Fruit fly (Drosophila melanogaster) whole organism, prepupa: ENCODE data around the gene CG42245.

Experiments
- Blimp-1 ChIP-seq: fragments of 200-800 bp; sonication (Bioruptor generic); optimal IDR thresholded peaks from 3 replicates; lab custom pipeline; 2017; ENCODE audit warnings: missing biosample characterization, missing genetic modification characterization, mild to moderate bottlenecking, moderate library complexity, missing genetic modification reagents
- CG10631 ChIP-seq: fragments of 200-800 bp; sonication (Bioruptor generic); optimal IDR thresholded peaks from 2 replicates; lab custom pipeline; 2016; ENCODE audit warnings: missing biosample characterization, missing genetic modification characterization
- CG11294 ChIP-seq: fragments of 200-800 bp; sonication (Bioruptor generic); IDR thresholded peaks from 2 replicates; pipeline ENCODE4 v1.3.6; 2022; ENCODE audit warnings: missing biosample characterization, missing genetic modification characterization
- CG11762 ChIP-seq: fragments of 200-800 bp; sonication (Bioruptor generic); optimal IDR thresholded peaks from 3 replicates; lab custom pipeline; 2016; ENCODE audit warnings: missing biosample characterization, missing genetic modification characterization; ENCODE audit not compliant: insufficient read depth
- CG11902 ChIP-seq: fragments of 200-800 bp; sonication (Bioruptor generic); optimal IDR thresholded peaks from 3 replicates; lab custom pipeline; 2016; ENCODE audit warnings: missing biosample characterization, missing genetic modification characterization
- CG15336 ChIP-seq: fragments of 200-800 bp; sonication (Bioruptor generic); IDR thresholded peaks from 2 replicates; pipeline ENCODE4 v1.3.6; 2022; ENCODE audit warnings: missing biosample characterization, missing genetic modification characterization
- CG16779 ChIP-seq: fragments of 200-800 bp; sonication (Bioruptor generic); optimal IDR thresholded peaks from 3 replicates; lab custom pipeline; 2017; ENCODE audit warnings: missing biosample characterization, mild to moderate bottlenecking, missing genetic modification characterization
- CG3032 ChIP-seq: fragments of 200-800 bp; optimal IDR thresholded peaks from 2 replicates; lab custom pipeline; 2019; ENCODE audit warnings: missing biosample characterization, mild to moderate bottlenecking, missing genetic modification characterization, moderate library complexity
- CG31627 ChIP-seq: fragments of 200-800 bp; sonication (Bioruptor generic); optimal IDR thresholded peaks from 3 replicates; lab custom pipeline; 2016; ENCODE audit warnings: missing biosample characterization, missing genetic modification characterization
- CG34406 ChIP-seq: fragments of 200-800 bp; sonication (Bioruptor generic); optimal IDR thresholded peaks from 3 replicates; lab custom pipeline; 2016; ENCODE audit warnings: missing biosample characterization, missing genetic modification characterization
- CG3919 ChIP-seq: fragments of 200-800 bp; sonication (Bioruptor generic); optimal IDR thresholded peaks from 3 replicates; lab custom pipeline; 2016; ENCODE audit warnings: missing biosample characterization, missing genetic modification characterization
- CG6163 ChIP-seq: fragments of 200-800 bp; sonication (Bioruptor generic); IDR thresholded peaks from 3 replicates; pipeline ENCODE4 v1.3.6; 2022; ENCODE audit warnings: missing biosample characterization, missing genetic modification characterization
- CG6276 ChIP-seq: fragments of 200-800 bp; sonication (Bioruptor generic); optimal IDR thresholded peaks from 2 replicates; lab custom pipeline; 2017; ENCODE audit warnings: missing biosample characterization, mild to moderate bottlenecking, missing genetic modification characterization
- CG6792 ChIP-seq: fragments of 200-800 bp; sonication (Bioruptor generic); optimal IDR thresholded peaks from 3 replicates; lab custom pipeline; 2016; ENCODE audit warnings: missing biosample characterization, missing genetic modification characterization
- CG6808 ChIP-seq: fragments of 200-800 bp; sonication (Bioruptor generic); optimal IDR thresholded peaks from 3 replicates; lab custom pipeline; 2017; ENCODE audit warnings: missing biosample characterization, missing genetic modification characterization, mild to moderate bottlenecking, moderate library complexity, missing genetic modification reagents
- CG6854 ChIP-seq: fragments of 200-800 bp; sonication (Bioruptor generic); optimal IDR thresholded peaks from 2 replicates; lab custom pipeline; 2017; ENCODE audit warnings: missing biosample characterization, mild to moderate bottlenecking, missing genetic modification characterization
- CG7368 ChIP-seq: fragments of 200-800 bp; sonication (Bioruptor generic); optimal IDR thresholded peaks from 3 replicates; lab custom pipeline; 2016; ENCODE audit warnings: missing biosample characterization, missing genetic modification characterization
- CG8119 ChIP-seq: fragments of 200-800 bp; sonication (Bioruptor generic); IDR thresholded peaks from 3 replicates; pipeline ENCODE4 v1.3.6; 2022; ENCODE audit warnings: missing biosample characterization, missing genetic modification characterization
- CG8319 ChIP-seq: fragments of 200-800 bp; sonication (Bioruptor generic); optimal IDR thresholded peaks from 3 replicates; lab custom pipeline; 2016; ENCODE audit warnings: missing biosample characterization, missing genetic modification characterization
- CG8632 ChIP-seq: fragments of 200-800 bp; sonication (Bioruptor generic); optimal IDR thresholded peaks from 3 replicates; lab custom pipeline; 2016; ENCODE audit warnings: missing biosample characterization, missing genetic modification characterization
- CG9139 ChIP-seq: fragments of 200-800 bp; sonication (Bioruptor generic); optimal IDR thresholded peaks from 3 replicates; lab custom pipeline; 2017; ENCODE audit warnings: missing biosample characterization, mild to moderate bottlenecking, missing genetic modification characterization
- Eip75B ChIP-seq: fragments of 200-800 bp; sonication (Bioruptor generic); optimal IDR thresholded peaks from 3 replicates; lab custom pipeline; 2016; ENCODE audit warnings: missing biosample characterization, missing genetic modification characterization
- Ets21C ChIP-seq: fragments of 200-800 bp; sonication (Bioruptor generic); optimal IDR thresholded peaks from 3 replicates; lab custom pipeline; 2016; ENCODE audit warnings: missing biosample characterization, missing genetic modification characterization
- Ets96B ChIP-seq: fragments of 200-800 bp; optimal IDR thresholded peaks from 2 replicates; lab custom pipeline; 2019; ENCODE audit warnings: missing biosample characterization, mild to moderate bottlenecking, missing genetic modification characterization, moderate library complexity
- Gug ChIP-seq: fragments of 200-800 bp; sonication (Bioruptor generic); IDR thresholded peaks from 2 replicates; pipeline ENCODE4 v1.3.6; 2022; ENCODE audit warnings: missing biosample characterization, missing genetic modification characterization
- Hr38 ChIP-seq: sonication (Bioruptor generic); optimal IDR thresholded peaks from 2 replicates; lab custom pipeline; 2016; ENCODE audit warnings: missing biosample characterization, missing genetic modification characterization
- Hr39 ChIP-seq: fragments of 200-800 bp; sonication (Bioruptor generic); optimal IDR thresholded peaks from 2 replicates; lab custom pipeline; 2016; ENCODE audit warnings: missing biosample characterization, missing genetic modification characterization
- Lpt ChIP-seq: fragments of 200-800 bp; sonication (Bioruptor generic); optimal IDR thresholded peaks from 3 replicates; lab custom pipeline; 2016; ENCODE audit warnings: missing biosample characterization, missing genetic modification characterization
- Met ChIP-seq: fragments of 200-800 bp; sonication (Bioruptor generic); optimal IDR thresholded peaks from 3 replicates; lab custom pipeline; 2016; ENCODE audit warnings: missing biosample characterization, missing genetic modification characterization
- OdsH ChIP-seq: fragments of 200-800 bp; sonication (Bioruptor generic); optimal IDR thresholded peaks from 3 replicates; lab custom pipeline; 2016; ENCODE audit warnings: missing biosample characterization, missing genetic modification characterization
- Smox ChIP-seq: fragments of 200-800 bp; sonication (Bioruptor generic); optimal IDR thresholded peaks from 3 replicates; lab custom pipeline; 2016; ENCODE audit warnings: missing biosample characterization, missing genetic modification characterization
- Sox102F ChIP-seq: fragments of 200-800 bp; sonication (Bioruptor generic); optimal IDR thresholded peaks from 2 replicates; lab custom pipeline; 2016; ENCODE audit warnings: missing biosample characterization, mild to moderate bottlenecking, missing genetic modification characterization
- Sox15 ChIP-seq: fragments of 200-800 bp; sonication (Bioruptor generic); optimal IDR thresholded peaks from 3 replicates; lab custom pipeline; 2016; ENCODE audit warnings: missing biosample characterization, missing genetic modification characterization
- achi ChIP-seq: fragments of 200-800 bp; sonication (Bioruptor generic); optimal IDR thresholded peaks from 3 replicates; lab custom pipeline; 2016; ENCODE audit warnings: missing biosample characterization, missing genetic modification characterization
- acj6 ChIP-seq: fragments of 200-800 bp; sonication (Bioruptor generic); optimal IDR thresholded peaks from 3 replicates; lab custom pipeline; 2016; ENCODE audit warnings: missing biosample characterization, missing genetic modification characterization
- cyc ChIP-seq: fragments of 200-800 bp; sonication (Bioruptor generic); optimal IDR thresholded peaks from 3 replicates; lab custom pipeline; 2016; ENCODE audit warnings: missing biosample characterization, missing genetic modification characterization
- dac ChIP-seq: fragments of 200-800 bp; sonication (Bioruptor generic); optimal IDR thresholded peaks from 2 replicates; lab custom pipeline; 2017; ENCODE audit warnings: missing biosample characterization, mild to moderate bottlenecking, missing genetic modification characterization
- eg ChIP-seq: fragments of 200-800 bp; sonication (Bioruptor generic); IDR thresholded peaks from 3 replicates; pipeline ENCODE4 v1.3.6; 2022; ENCODE audit warnings: missing biosample characterization, missing genetic modification characterization
- fd59A ChIP-seq: fragments of 200-800 bp; sonication (Bioruptor generic); optimal IDR thresholded peaks from 2 replicates; lab custom pipeline; 2017; ENCODE audit warnings: missing biosample characterization, mild to moderate bottlenecking, missing genetic modification characterization, missing genetic modification reagents
- fd85E ChIP-seq: fragments of 200-800 bp; sonication (Bioruptor generic); optimal IDR thresholded peaks from 3 replicates; lab custom pipeline; 2016; ENCODE audit warnings: missing biosample characterization, missing genetic modification characterization
- fkh ChIP-seq: fragments of 200-800 bp; sonication (Bioruptor generic); optimal IDR thresholded peaks from 3 replicates; lab custom pipeline; 2017; ENCODE audit warnings: missing biosample characterization, mild to moderate bottlenecking, missing genetic modification characterization, moderate library complexity
- net ChIP-seq: fragments of 200-800 bp; sonication (Bioruptor generic); optimal IDR thresholded peaks from 3 replicates; lab custom pipeline; 2016; ENCODE audit warnings: missing biosample characterization, missing genetic modification characterization
- pdm3 ChIP-seq: fragments of 200-800 bp; sonication (Bioruptor generic); optimal IDR thresholded peaks from 3 replicates; lab custom pipeline; 2016; ENCODE audit warnings: missing biosample characterization, missing genetic modification characterization
- salr ChIP-seq, 2 experiments: fragments of 200-800 bp; sonication (Bioruptor generic); optimal IDR thresholded peaks; 3 replicates each; lab custom pipeline; 2016 to 2018; ENCODE audit warnings: missing biosample characterization in 2 of 2, missing genetic modification characterization in 2 of 2, mild to moderate bottlenecking in 1 of 2
- ss ChIP-seq, 2 experiments: fragments of 200-800 bp; sonication (Bioruptor generic); optimal IDR thresholded peaks; 2 replicates in 1 of 2; 3 replicates in 1 of 2; lab custom pipeline; 2017 to 2018; ENCODE audit warnings: mild to moderate bottlenecking in 2 of 2, missing biosample characterization in 2 of 2, missing genetic modification characterization in 2 of 2, moderate library complexity in 1 of 2
- svp ChIP-seq: fragments of 200-800 bp; sonication (Bioruptor generic); peaks from one replicate; lab custom pipeline; 2016; ENCODE audit warnings: missing biosample characterization, missing genetic modification characterization
- vri ChIP-seq: fragments of 200-800 bp; sonication (Bioruptor generic); optimal IDR thresholded peaks from 3 replicates; lab custom pipeline; 2016; ENCODE audit warnings: missing biosample characterization, mild to moderate bottlenecking, missing genetic modification characterization

CG42245 gene

DNA sequence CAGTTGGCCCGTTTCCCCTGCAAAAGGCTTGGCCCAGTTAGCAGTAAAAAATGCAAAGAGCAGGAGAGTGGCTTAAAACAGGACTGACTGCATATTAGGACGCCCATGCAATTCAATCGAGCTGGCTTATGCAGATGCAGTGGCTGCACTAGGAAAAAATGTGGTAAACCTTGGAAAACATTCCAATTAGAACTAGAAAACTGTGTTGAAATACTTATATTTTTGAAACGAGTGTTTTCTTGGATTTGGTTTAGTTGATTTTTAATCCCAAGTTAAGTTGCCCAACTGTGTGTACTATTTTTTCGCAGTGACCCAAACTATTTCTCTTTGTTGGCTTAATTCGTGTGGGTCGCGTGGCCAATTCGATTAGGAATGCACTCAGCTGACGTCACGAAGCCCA lies 49.2 kb upstream of the CG42245 start (continued):
- TF ChIP-seq Met (GFP tag; lab: Kevin White, UChicago) (no peak), Sox102F (GFP tag; lab: Kevin White, UChicago) (no peak), CG3919 (GFP tag; lab: Kevin White, UChicago) (peak; percentile 67), CG6808 (GFP tag; lab: Kevin White, UChicago) (no peak), dac (GFP tag; lab: Kevin White, UChicago) (peak; percentile 41), CG6163 (GFP tag; lab: Robert Waterston, UW) (peak; percentile 82), CG10631 (GFP tag; lab: Kevin White, UChicago) (no peak)

DNA sequence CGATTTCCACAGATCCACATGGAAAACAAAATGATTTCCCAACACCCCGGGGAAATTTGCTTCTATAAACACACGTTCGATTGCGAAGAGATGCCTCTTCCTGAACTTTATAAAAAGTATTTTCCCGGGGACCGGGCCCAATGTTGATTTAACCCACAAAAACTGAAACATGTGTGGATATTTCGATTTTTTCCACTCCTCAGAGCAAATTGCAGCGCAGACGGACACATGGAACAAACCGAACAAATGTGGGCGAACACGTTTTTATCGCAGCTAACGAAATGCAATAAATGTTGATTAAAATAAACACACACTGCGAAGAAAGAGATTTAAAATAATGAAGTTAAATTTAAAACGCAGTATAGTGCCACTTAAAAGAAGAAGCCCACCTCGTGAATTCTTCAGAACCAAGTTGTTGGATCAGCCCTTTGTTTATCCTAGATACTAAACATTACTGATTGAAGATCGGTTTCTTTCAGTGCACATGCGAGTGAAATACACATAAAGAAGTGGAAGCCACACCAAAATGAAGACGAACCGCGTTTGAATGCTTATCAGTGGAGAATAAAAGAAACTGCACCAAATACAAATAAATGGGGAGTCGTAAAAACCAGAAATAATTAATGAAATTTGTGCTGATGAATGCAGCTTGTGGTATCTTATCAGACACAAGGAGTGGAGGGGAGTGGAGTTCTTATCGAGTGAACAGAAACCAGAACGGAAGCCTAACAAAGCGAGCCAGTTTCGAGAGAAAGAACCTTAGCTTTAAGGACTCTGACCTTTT lies 48.6 kb upstream of the CG42245 start:
- TF ChIP-seq CG10631 (GFP tag; lab: Kevin White, UChicago) (peak; percentile 66), net (GFP tag; lab: Kevin White, UChicago) (peak; percentile 65), salr (GFP tag; optimal IDR thresholded peaks at IDR 0.05; lab: Kevin White, UChicago) (peak; percentile 27 to 57), OdsH (GFP tag; lab: Kevin White, UChicago) (peak; percentile 79), svp (GFP tag; lab: Kevin White, UChicago) (peak; percentile 95), CG31627 (GFP tag; lab: Kevin White, UChicago) (peak; percentile 92), CG8119 (GFP tag; lab: Robert Waterston, UW) (peak; percentile 70; the same call in 2 of the 3 replicates), Eip75B (GFP tag; lab: Kevin White, UChicago) (peak; percentile 83), Smox (GFP tag; lab: Kevin White, UChicago) (peak; percentile 88), Sox102F (GFP tag; lab: Kevin White, UChicago) (peak; percentile 92), CG11762 (GFP tag; lab: Kevin White, UChicago) (peak; percentile 66), Ets21C (GFP tag; lab: Kevin White, UChicago) (peak; percentile 83), Hr39 (GFP tag; lab: Kevin White, UChicago) (peak; percentile 93), Met (GFP tag; lab: Kevin White, UChicago) (peak; percentile 90), CG6792 (GFP tag; lab: Kevin White, UChicago) (peak; percentile 84), CG34406 (GFP tag; lab: Kevin White, UChicago) (peak; percentile 69), CG3919 (GFP tag; lab: Kevin White, UChicago) (peak; percentile 85), Sox15 (GFP tag; lab: Kevin White, UChicago) (peak; percentile 60), CG8319 (GFP tag; lab: Kevin White, UChicago) (peak; percentile 49), CG9139 (GFP tag; lab: Kevin White, UChicago) (peak; percentile 31), vri (GFP tag; lab: Kevin White, UChicago) (peak; percentile 94), eg (peak; percentile 90), CG6276 (GFP tag; lab: Kevin White, UChicago) (peak; percentile 65), CG11902 (peak; percentile 67), CG11294 (GFP tag; lab: Robert Waterston, UW) (peak; percentile 77), Hr38 (GFP tag; lab: Kevin White, UChicago) (no peak), CG6163 (GFP tag; lab: Robert Waterston, UW) (peak; percentile 92), CG15336 (GFP tag; lab: Robert Waterston, UW) (peak; percentile 83), pdm3 (GFP tag; lab: Kevin White, UChicago) (peak; percentile 81), CG7368 (GFP tag; lab: Kevin White, UChicago) (peak; percentile 66), CG3032 (tag; lab: Kevin White, UChicago) (peak; percentile 73), CG8632 (GFP tag; lab: Kevin White, UChicago) (peak; percentile 73), cyc (GFP tag; lab: Kevin White, UChicago) (peak; percentile 92), achi (GFP tag; lab: Kevin White, UChicago) (peak; percentile 75), Lpt (peak; percentile 66), CG16779 (peak; percentile 64), acj6 (GFP tag; lab: Kevin White, UChicago) (peak; percentile 82), Blimp-1 (GFP tag; lab: Kevin White, UChicago) (peak; percentile 82), CG6854 (GFP tag; lab: Kevin White, UChicago) (peak; percentile 77), Gug (GFP tag; lab: Robert Waterston, UW) (peak; percentile 87), fd59A (GFP tag; lab: Kevin White, UChicago) (peak; percentile 40), fd85E (no peak), Ets96B (peak; percentile 77), ss (GFP tag; optimal IDR thresholded peaks at IDR 0.05; lab: Kevin White, UChicago) (peak in 1 of 2 experiments; percentile 44), fkh (GFP tag; lab: Kevin White, UChicago) (peak; percentile 40)
